Worm (Caenorhabditis elegans) whole organism, midembryonic: ENCODE results near the gene C54F6.12.

ENCODE experiments used
- cog-1 ChIP-seq: sonication (generic microtip); optimal IDR thresholded peaks from 2 replicates; lab custom pipeline; 2016; ENCODE audit warnings: missing genetic modification characterization, missing compliant biosample characterization
- flt-1 ChIP-seq: fragments of 200-800 bp; sonication (Bioruptor generic); IDR thresholded peaks from 2 replicates; pipeline ENCODE4 v1.3.6; 2022; ENCODE audit warnings: missing genetic modification characterization, missing compliant biosample characterization

DNA sequence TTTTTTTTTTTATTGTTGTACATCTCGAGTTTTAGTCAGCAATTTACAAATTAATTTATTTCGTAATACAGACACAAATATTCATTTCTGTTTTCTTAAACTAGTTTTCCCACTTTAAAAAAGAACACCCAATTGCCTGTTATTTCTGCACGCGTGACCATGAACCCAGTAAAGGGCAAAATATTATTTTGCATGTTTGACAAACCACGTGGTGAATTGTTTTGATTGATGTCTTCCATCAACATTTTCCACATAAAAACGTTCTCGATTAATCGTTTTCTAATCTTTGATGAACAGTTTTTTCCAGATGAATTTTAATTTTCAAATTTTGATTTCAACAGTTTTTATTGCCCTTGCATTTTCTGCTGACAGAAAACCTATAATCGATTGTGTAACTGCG lies 12.2 kb downstream of the C54F6.12 start, which contains the start of gene C54F6.18:
- no peak for TF ChIP-seq cog-1 (tag; lab: Kevin White, UChicago)
- TF ChIP-seq flt-1: no peak
